Fruit fly (Drosophila melanogaster): ENCODE data around the gene Nhe2.

DNA sequence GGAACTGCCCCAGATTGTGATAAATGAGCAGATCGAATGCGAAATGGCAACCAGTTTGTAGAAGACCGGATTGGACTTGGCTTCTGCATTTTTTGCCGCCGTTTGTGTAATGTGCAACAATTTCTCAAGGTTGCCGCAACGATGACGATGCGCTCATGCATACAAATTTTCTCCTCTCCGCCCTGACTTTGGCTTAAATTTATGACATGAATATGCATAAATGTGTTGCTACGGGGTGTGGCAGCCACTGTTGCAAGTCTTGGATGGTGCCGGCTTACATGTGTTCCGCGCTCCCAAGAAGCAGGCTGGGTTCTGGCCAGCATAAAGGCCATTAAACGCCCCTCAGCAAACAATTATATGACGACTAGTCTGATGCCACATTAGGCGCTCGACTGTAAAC, 42.8 kb upstream of the Nhe2 start:
- TF ChIP-seq CG4496 (GFP tag; IDR thresholded peaks at IDR 0.05), result no peak
- TF ChIP-seq CG32121 (GFP tag; IDR thresholded peaks at IDR 0.05), result no peak
- peak; percentile 35 for TF ChIP-seq EcR (GFP tag; optimal IDR thresholded peaks at IDR 0.05)
- TF ChIP-seq CG17806 (tag; optimal IDR thresholded peaks at IDR 0.05), result no peak
- TF ChIP-seq CG15710 (tag; optimal IDR thresholded peaks at IDR 0.05), result no peak
- no peak for TF ChIP-seq CG10348 (GFP tag; IDR thresholded peaks at IDR 0.05)
- TF ChIP-seq CG14655 (GFP tag; optimal IDR thresholded peaks at IDR 0.05), result no peak
- TF ChIP-seq Pif1B (GFP tag; optimal IDR thresholded peaks at IDR 0.05), result no peak
- no peak for TF ChIP-seq Ets98B (GFP tag; IDR thresholded peaks at IDR 0.05)
- TF ChIP-seq fd96Ca (GFP tag; IDR thresholded peaks at IDR 0.05), result 0 out of 3 replicates have a peak, but pooled peaks have one; percentile 30
- TF ChIP-seq CG8159 (tag; optimal IDR thresholded peaks at IDR 0.05), result no peak
